Fruit fly (Drosophila melanogaster): ENCODE data around the gene CG9458.

dm6 chr3R:9774147-9774546 lies 45.5 kb downstream of the CG9458 start, which contains the start of gene Whamy:
- no peak for TF ChIP-seq CG13204 (GFP tag; optimal IDR thresholded peaks at IDR 0.05)
- TF ChIP-seq CG8301 (tag; optimal IDR thresholded peaks at IDR 0.05), result no peak
- TF ChIP-seq CG12605 (GFP tag; IDR thresholded peaks at IDR 0.05), result no peak
- TF ChIP-seq CG9948 (tag; optimal IDR thresholded peaks at IDR 0.05), result no peak
- TF ChIP-seq CG34367 (tag; optimal IDR thresholded peaks at IDR 0.05), result no peak
- TF ChIP-seq Ets98B (GFP tag; IDR thresholded peaks at IDR 0.05), result no peak
- TF ChIP-seq Pif1A (GFP tag; optimal IDR thresholded peaks at IDR 0.05), result no peak
- TF ChIP-seq Snoo (tag; optimal IDR thresholded peaks at IDR 0.05), result no peak
- no peak for TF ChIP-seq CG17806 (tag; optimal IDR thresholded peaks at IDR 0.05)

Data from whole organism, pupa.